Fruit fly (Drosophila melanogaster): ENCODE results near the gene CG31780.
A peak's percentile ranks its signal among the peaks of the same experiment; 100 is the strongest.

CG31780 gene

DNA sequence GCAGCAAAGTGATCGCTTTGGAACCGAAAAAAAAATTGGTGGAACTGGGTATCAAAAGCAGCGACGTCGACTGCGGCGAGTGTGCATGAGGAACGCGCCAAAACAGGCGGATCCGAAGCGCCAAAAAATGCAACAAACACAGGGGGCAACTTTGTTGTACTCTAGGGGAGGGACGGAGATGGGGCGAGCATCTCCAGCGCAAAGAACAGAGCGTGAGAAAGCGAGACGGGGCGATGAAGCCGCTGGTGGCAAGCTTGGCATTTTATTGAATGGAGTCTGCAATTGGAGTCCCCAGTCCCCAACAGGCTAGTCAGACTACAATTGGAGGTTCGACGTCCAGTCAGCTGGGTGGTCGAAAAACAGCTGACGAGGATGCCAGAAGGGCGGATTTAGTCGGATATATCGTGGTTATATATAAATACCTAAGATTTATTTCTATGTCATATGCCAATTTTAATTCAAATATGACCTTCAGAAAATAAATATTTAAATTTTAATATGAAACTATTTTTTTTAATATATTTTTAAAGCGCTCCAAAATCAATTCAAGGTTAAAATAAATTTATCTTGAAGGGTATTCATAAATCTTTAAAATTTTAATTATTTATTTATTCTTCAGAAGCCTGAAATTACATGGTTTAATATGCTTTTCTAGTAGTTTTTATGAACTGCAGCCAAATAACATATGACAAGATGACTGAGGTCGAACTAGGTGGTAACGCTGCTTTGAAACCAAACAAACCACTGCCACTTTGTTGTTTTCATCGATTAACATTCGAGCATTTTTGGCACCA lies 51.0 kb downstream of the CG31780 start (continued):
- TF ChIP-seq hb (GFP tag; IDR thresholded peaks at IDR 0.05; ENCODE audit: partially characterized antibody) (no peak), CG8944 (GFP tag; optimal IDR thresholded peaks at IDR 0.05) (peak; percentile 30), NC2α (GFP tag; optimal IDR thresholded peaks at IDR 0.05) (no peak), MBD-R2 (GFP tag; IDR thresholded peaks at IDR 0.05) (peak; percentile 65), CG10543 (GFP tag; optimal IDR thresholded peaks at IDR 0.05) (peak; percentile 94), Stat92E (GFP tag; optimal IDR thresholded peaks at IDR 0.05) (peak in 1 of 3 experiments; percentile 29), Dip3 (GFP tag; optimal IDR thresholded peaks at IDR 0.05) (peak; percentile 35), Chrac-16 (GFP tag; optimal IDR thresholded peaks at IDR 0.05) (peak; percentile 78), CG31224 (GFP tag; IDR thresholded peaks at IDR 0.05) (peak; percentile 54), CG42726 (GFP tag; IDR thresholded peaks at IDR 0.05; ENCODE audit: partially characterized antibody) (no peak), pros (GFP tag; optimal IDR thresholded peaks at IDR 0.05) (peak; percentile 54), aop (GFP tag; IDR thresholded peaks at IDR 0.05) (peak; percentile 51; the same call in 1 of the 2 replicates), Vsx1 (GFP tag; optimal IDR thresholded peaks at IDR 0.05) (peak; percentile 79), exex (tag; optimal IDR thresholded peaks at IDR 0.05) (peak; percentile 69), CG1529 (GFP tag; optimal IDR thresholded peaks at IDR 0.05) (peak; percentile 84), crp (GFP tag; optimal IDR thresholded peaks at IDR 0.05) (peak; percentile 70 to 89), jing (GFP tag; optimal IDR thresholded peaks at IDR 0.05) (peak; percentile 34), Fer3 (tag; optimal IDR thresholded peaks at IDR 0.05) (peak; percentile 84), slp2 (GFP tag; optimal IDR thresholded peaks at IDR 0.05) (peak; percentile 5), z (GFP tag; IDR thresholded peaks at IDR 0.05) (no peak), E2f2 (GFP tag; IDR thresholded peaks at IDR 0.05) (peak; percentile 54; the same call in 1 of the 2 replicates), Jarid2 (GFP tag; optimal IDR thresholded peaks at IDR 0.05) (no peak), CG9932 (GFP tag; IDR thresholded peaks at IDR 0.05) (peak; percentile 71), CG13894 (tag; optimal IDR thresholded peaks at IDR 0.05) (peak; percentile 76), slou (GFP tag; optimal IDR thresholded peaks at IDR 0.05) (peak; percentile 71), trh (GFP tag; optimal IDR thresholded peaks at IDR 0.05) (peak; percentile 72), croc (GFP tag; conservative IDR thresholded peaks at IDR 0.05) (peak; percentile 80), esg (GFP tag; conservative IDR thresholded peaks at IDR 0.05) (peak; percentile 82), CG8089 (GFP tag; optimal IDR thresholded peaks at IDR 0.05) (no peak), cato (GFP tag; optimal IDR thresholded peaks at IDR 0.05; ENCODE audit: borderline replicate concordance) (peak; percentile 81), cwo (GFP tag; optimal IDR thresholded peaks at IDR 0.05) (peak; percentile 79), CG8478 (optimal IDR thresholded peaks at IDR 0.05) (no peak), CG6791 (GFP tag; IDR thresholded peaks at IDR 0.05; ENCODE audit: partially characterized antibody) (no peak), CG7357 (GFP tag; IDR thresholded peaks at IDR 0.05) (peak; percentile 67), mld (GFP tag; IDR thresholded peaks at IDR 0.05; ENCODE audit: partially characterized antibody) (no peak), bsh (GFP tag; optimal IDR thresholded peaks at IDR 0.05) (peak; percentile 35 to 89), ewg (GFP tag; optimal IDR thresholded peaks at IDR 0.05) (peak; percentile 82), Sry-β (GFP tag; optimal IDR thresholded peaks at IDR 0.05) (peak; percentile 25), gsb (GFP tag; IDR thresholded peaks at IDR 0.05) (no peak), peb (GFP tag; IDR thresholded peaks at IDR 0.05) (peak; percentile 21; the same call in 1 of the 2 replicates), NFAT (GFP tag; IDR thresholded peaks at IDR 0.05) (peak; percentile 62), Scr (GFP tag; IDR thresholded peaks at IDR 0.05; ENCODE audit: partially characterized antibody) (0 out of 2 replicates have a peak, but pooled peaks have one; percentile 32), CG7987 (GFP tag; optimal IDR thresholded peaks at IDR 0.05) (peak; percentile 22), dati (GFP tag; IDR thresholded peaks at IDR 0.05) (0 out of 2 replicates have a peak, but pooled peaks have one; percentile 25), CG8924 (tag; optimal IDR thresholded peaks at IDR 0.05) (peak; percentile 96), B-H2 (GFP tag; optimal IDR thresholded peaks at IDR 0.05) (peak; percentile 84), CG1024 (GFP tag; IDR thresholded peaks at IDR 0.05) (0 out of 2 replicates have a peak, but pooled peaks have one; percentile 45), BtbVII (GFP tag; optimal IDR thresholded peaks at IDR 0.05) (peak; percentile 88)
